Worm (Caenorhabditis elegans): Measurements from ENCODE around the gene trh-1.

DNA sequence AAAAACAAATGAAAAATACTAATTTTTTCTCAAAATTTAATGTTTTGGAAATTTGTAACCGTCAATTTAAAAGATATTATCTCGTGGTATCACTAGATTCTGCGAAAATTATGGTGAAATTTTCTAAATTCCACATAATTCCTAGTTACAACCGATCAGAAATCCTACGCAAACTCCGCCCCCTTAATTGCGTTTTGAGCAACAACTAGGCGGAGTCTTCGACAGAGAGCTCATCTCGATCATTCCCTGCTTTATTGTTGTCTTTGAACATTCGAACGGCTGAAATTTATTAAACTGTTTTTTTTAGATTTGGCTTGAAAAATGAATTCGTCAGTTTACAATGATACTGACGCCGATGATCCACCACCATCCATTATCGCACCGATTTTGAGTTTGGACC lies 31.1 kb downstream of the trh-1 start, which contains the start of gene T02D1.4:
- TF ChIP-seq him-1 (tag; optimal IDR thresholded peaks at IDR 0.05) = no peak
- no peak for TF ChIP-seq dao-5 (tag; optimal IDR thresholded peaks at IDR 0.05)
- TF ChIP-seq W03F9.2 (tag; optimal IDR thresholded peaks at IDR 0.05) = no peak
